Fruit fly (Drosophila melanogaster) S2 (cell line): Measurements from ENCODE around the gene CG5883.
A peak's percentile ranks its signal among the peaks of the same experiment; 100 is the strongest.

Experiments
- CG8478 ChIP-seq: fragments of >200 bp; optimal IDR thresholded peaks from 2 replicates; lab custom pipeline; 2018
- CTCF ChIP-seq, 2 experiments: fragments of >200 bp; optimal IDR thresholded peaks; 2 replicates each; lab custom pipeline; 2018

Gene CG5883

DNA sequence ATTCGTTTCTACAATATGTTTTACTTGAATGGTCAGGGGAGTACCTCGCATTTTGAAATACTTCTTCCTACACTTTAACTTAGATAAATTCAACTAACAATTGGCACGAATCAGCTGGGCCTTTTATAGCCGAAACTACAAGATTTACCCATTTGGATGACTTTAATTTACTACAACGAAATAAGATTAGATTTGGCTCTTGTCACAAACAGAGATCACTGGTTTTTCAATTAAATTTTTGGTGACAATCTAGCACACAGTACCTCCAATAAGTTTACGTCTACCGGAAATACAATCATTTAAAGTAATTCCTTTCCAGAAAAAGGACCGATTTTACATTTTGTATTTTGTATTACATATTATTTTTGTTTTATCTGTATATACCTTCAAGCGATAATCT, at the start of gene CG5883:
TSS of gene CG5883 (minus strand) at position 101 of the 400 bp plus-strand sequence.
- no peak for TF ChIP-seq CG8478 (lab: Kevin White, UChicago)
- no peak for TF ChIP-seq CTCF (optimal IDR thresholded peaks at IDR 0.05; lab: Kevin White, UChicago)

DNA sequence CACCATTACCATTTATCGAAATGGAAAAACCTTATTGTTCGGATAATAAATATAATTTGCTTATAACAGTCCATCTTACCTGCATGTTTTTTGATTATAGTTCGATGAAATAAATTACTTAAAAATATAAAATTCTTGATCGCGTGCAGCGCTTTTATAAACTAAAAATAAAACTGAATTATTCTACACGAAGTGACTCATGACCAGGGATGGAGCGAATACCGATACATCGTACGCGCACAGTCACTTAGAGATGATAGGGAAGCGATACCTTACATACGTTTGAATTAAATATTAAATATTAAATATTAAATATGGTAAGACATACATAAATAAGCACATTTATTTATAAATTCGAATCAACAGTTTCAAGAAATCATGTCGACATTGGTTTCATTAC, 48.3 kb upstream of the CG5883 start, which contains the start of gene viaf:
TSS of gene viaf (minus strand) at position 220 of the 400 bp plus-strand sequence.
- TF ChIP-seq CTCF (optimal IDR thresholded peaks at IDR 0.05; lab: Kevin White, UChicago) (peak in 1 of 2 experiments; percentile 14), CG8478 (lab: Kevin White, UChicago) (no peak)

DNA sequence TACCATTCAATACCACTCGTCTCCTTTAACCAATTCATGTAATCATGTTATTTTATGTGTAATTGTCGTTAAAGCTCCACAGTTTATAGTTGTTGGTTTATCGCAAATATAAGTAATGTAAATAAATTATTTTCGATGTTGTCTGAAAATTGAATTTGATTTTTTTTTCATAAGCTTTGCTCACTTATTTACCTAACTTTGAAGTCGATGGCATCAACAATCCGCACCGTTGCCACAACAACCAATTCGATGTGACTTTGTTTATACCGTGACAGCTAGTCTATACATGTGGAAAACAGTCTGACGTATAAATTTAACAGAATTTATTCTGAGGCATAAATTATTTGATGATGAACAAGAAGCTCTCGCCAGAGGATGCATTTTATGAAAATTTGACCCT, 45.8 kb upstream of the CG5883 start, which contains the start of gene CG6931:
TSS of gene CG6931 (plus strand) at position 301 of the 400 bp plus-strand sequence.
- TF ChIP-seq CG8478 (lab: Kevin White, UChicago): no peak
- TF ChIP-seq CTCF (optimal IDR thresholded peaks at IDR 0.05; lab: Kevin White, UChicago): no peak

dm6 chr3L:11984606-11985005, 40.0 kb upstream of the CG5883 start, which contains the start of gene CG6938:
Gene CG6938 (plus strand): TSS chr3L:11984906.
- TF ChIP-seq CTCF (optimal IDR thresholded peaks at IDR 0.05; lab: Kevin White, UChicago) (no peak), CG8478 (lab: Kevin White, UChicago) (no peak)

dm6 chr3L:11975811-11976210, 31.2 kb upstream of the CG5883 start, which contains the start of gene CG43896:
Gene CG43896 (plus strand): TSS chr3L:11976111.
- TF ChIP-seq CTCF (optimal IDR thresholded peaks at IDR 0.05; lab: Kevin White, UChicago): no peak

- no peak for TF ChIP-seq CG8478 (lab: Kevin White, UChicago)
- TF ChIP-seq CTCF (optimal IDR thresholded peaks at IDR 0.05; lab: Kevin White, UChicago): no peak
Observed at dm6 chr3L:11974605-11975004, 30.0 kb upstream of the CG5883 start, which contains the start of gene CG14125. Gene CG14125 (plus strand): TSS chr3L:11974905.

- TF ChIP-seq CG8478 (lab: Kevin White, UChicago) (no peak), CTCF (optimal IDR thresholded peaks at IDR 0.05; lab: Kevin White, UChicago) (no peak)
Observed at dm6 chr3L:11973690-11974089, 29.0 kb upstream of the CG5883 start, which contains the start of gene CG42397. Gene CG42397 (minus strand): TSS chr3L:11973790.

DNA sequence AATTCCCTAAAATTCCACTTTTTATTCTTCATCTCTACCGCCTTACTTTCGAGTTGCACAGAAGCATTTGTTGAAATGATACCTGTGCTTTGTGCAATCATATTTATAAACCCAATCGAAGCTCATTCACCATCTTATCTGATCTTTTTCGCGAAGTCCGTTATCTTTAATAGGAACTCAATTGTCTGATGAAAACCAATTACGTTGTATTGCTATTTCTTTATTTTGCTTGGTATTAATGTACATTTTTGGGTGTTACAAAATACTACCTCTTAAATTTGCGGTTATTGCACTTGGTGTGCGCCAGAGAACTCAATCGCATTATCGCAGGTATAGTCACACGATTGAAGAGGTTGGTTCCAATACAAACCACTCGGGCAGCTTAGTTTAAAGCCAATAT, 28.2 kb upstream of the CG5883 start, which contains the start of gene Muc68E:
TSS of gene Muc68E (minus strand) at position 101 of the 400 bp plus-strand sequence.
- TF ChIP-seq CG8478 (lab: Kevin White, UChicago) (no peak), CTCF (optimal IDR thresholded peaks at IDR 0.05; lab: Kevin White, UChicago) (no peak)

- no peak for TF ChIP-seq CG8478 (lab: Kevin White, UChicago)
- TF ChIP-seq CTCF (optimal IDR thresholded peaks at IDR 0.05; lab: Kevin White, UChicago): no peak
Observed at dm6 chr3L:11966104-11966503, 21.5 kb upstream of the CG5883 start, which contains the start of gene prc. Gene prc (minus strand): TSS chr3L:11966131.

DNA sequence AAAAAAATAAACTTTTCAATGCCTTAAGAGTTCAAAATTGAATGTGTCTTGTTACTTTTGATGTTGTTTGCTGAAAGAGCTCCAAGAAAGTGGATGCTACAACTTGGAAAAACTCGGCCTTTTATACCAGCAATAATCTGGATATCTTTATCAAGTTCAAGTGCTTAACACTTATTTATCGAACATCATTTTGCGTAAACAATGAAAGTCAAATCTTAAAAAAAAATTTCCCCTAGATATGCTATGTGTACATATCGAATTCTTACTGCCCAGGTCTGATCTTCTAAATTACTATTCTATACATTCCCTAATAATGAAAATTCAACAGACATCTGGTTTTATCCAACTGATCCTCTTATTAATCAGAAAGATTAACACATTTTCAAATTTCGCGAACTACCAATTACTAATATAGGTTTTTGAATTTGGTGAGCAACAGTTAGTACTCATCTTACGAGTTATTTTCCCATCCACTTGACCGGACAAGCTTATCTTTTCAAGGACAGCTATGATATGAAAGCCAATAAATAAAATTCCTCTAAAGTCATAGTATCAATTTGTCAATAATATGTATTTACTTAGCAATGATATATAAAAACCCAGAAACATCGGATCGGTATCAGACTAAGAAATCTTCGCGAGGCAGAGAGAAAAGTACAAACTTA, 13.1 kb upstream of the CG5883 start, which contains the start of the genes CG11570 and CG43294:
TSS of gene CG11570 (minus strand) at position 101 of the 665 bp plus-strand sequence.
TSS of gene CG43294 (plus strand) at position 615 of the 665 bp plus-strand sequence.
- TF ChIP-seq CG8478 (lab: Kevin White, UChicago): no peak
- TF ChIP-seq CTCF (optimal IDR thresholded peaks at IDR 0.05; lab: Kevin White, UChicago): no peak

DNA sequence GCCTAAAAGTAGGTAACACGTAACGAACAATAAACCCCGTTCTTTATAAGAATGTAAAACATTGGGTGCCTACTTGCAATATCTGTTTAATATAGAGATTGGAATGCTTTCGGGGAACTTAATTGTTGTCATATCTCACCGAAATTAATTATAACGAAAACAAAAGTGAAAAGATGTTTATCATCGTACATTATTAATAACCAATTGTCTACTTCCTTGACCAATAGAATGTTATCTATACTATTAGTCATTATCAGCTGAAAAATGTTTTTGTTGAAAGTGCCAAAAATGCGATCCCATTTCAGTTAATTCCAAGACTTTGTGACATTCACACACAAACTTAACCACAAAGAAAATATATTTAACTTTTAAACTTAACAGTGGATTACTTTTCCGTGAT, 9.1 kb upstream of the CG5883 start, which contains the start of gene CG7248:
TSS of gene CG7248 (plus strand) at position 301 of the 400 bp plus-strand sequence.
- no peak for TF ChIP-seq CTCF (optimal IDR thresholded peaks at IDR 0.05; lab: Kevin White, UChicago)
- TF ChIP-seq CG8478 (lab: Kevin White, UChicago): no peak

DNA sequence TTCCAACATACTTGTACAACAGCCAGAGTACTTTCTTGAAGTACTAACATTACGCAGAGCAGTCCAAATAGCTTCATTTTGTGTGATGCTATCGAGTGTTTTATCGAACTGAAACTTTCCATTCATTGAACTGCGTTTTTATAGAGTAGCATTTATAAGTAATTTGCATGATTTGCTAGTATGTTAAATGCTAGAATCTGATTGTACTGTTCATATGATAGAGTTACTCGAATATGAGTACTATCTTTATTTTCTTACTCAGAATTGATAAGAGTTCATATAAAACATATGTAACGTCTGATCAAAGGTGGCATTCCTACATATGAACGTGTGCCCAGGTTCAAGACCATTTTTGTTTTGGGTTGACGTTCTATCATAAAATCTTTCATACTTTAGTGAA, 8.6 kb upstream of the CG5883 start, which contains the start of gene obst-G:
TSS of gene obst-G (minus strand) at position 101 of the 400 bp plus-strand sequence.
- no peak for TF ChIP-seq CTCF (optimal IDR thresholded peaks at IDR 0.05; lab: Kevin White, UChicago)
- TF ChIP-seq CG8478 (lab: Kevin White, UChicago): no peak

DNA sequence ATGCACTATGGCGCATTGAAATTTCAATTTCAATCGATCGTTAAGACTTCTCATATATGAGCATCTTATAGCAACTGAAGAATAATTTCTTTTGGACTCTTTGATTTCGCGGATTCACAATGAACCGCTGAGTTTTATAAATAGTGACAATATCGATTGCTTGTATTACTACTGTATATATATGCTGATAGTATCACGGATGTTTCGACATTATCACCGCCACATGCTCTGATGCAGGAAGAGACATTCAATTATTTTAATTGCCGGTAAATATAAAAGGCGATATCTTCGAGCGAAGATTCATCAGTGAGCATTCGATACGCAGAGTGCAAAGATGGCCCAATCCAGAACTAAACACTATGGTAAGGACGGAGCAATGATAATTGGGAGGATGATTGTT, 4.9 kb upstream of the CG5883 start, which contains the start of gene CG17826:
TSS of gene CG17826 (plus strand) at position 301 of the 400 bp plus-strand sequence.
- TF ChIP-seq CTCF (optimal IDR thresholded peaks at IDR 0.05; lab: Kevin White, UChicago) (no peak), CG8478 (lab: Kevin White, UChicago) (no peak)

dm6 chr3L:11947357-11947756, 2.7 kb upstream of the CG5883 start, which contains the start of gene CG7252:
Gene CG7252 (plus strand): TSS chr3L:11947675.
- TF ChIP-seq CG8478 (lab: Kevin White, UChicago) (no peak), CTCF (optimal IDR thresholded peaks at IDR 0.05; lab: Kevin White, UChicago) (no peak)

DNA sequence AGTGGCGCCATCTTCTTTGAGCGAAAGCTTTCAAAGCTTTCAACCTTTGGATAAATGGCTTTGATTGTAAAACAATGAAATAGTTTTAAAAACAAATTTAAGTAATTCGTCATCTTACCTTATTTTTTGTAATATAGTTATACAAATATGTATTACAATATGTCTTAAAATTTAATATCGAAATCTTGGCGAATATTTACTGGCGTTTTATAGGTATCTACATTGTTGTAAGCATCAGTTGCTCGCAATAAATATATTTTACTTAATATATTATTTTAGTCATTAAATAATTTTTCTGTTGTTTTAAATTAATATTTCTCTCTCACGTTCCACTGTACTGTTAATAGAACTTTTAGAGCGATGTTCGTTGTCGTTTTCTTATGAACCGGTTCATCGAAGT, 3.0 kb downstream of the CG5883 start, which contains the start of gene Rpt4R:
TSS of gene Rpt4R (plus strand) at position 301 of the 400 bp plus-strand sequence.
- TF ChIP-seq CTCF (optimal IDR thresholded peaks at IDR 0.05; lab: Kevin White, UChicago) (no peak), CG8478 (lab: Kevin White, UChicago) (no peak)
